Worm (Caenorhabditis elegans) whole organism, L4/young adult: ENCODE measurements around the gene C14C10.1.

ENCODE experiments used
- W03F9.2 ChIP-seq: fragments of 150-350 bp; optimal IDR thresholded peaks from 2 replicates; lab custom pipeline; 2014; ENCODE audit warnings: missing biosample characterization, missing genetic modification characterization
- him-1 ChIP-seq: sonication (generic microtip); optimal IDR thresholded peaks from 2 replicates; lab custom pipeline; 2016; ENCODE audit warnings: missing genotype, missing genetic modification reagents, missing genetic modification characterization, missing compliant biosample characterization

- TF ChIP-seq W03F9.2 (tag; lab: Kevin White, UChicago) (no peak), him-1 (tag; lab: Kevin White, UChicago) (no peak)
Measured at ce11 chrV:12596196-12596595, 8.1 kb downstream of the C14C10.1 start, which contains the start of gene mma-1.
